Worm (Caenorhabditis elegans) whole organism, L4 larva: Measurements from ENCODE around the gene rbm-42.
A peak's percentile ranks its signal among the peaks of the same experiment; 100 is the strongest.

Source experiments
- D1046.2 ChIP-seq: fragments of 200-800 bp; sonication (Bioruptor generic); IDR thresholded peaks from 2 replicates; pipeline ENCODE4 v1.3.6; 2022; ENCODE audit warnings: missing genetic modification characterization, missing compliant biosample characterization
- F10B5.3 ChIP-seq: sonication (generic microtip); optimal IDR thresholded peaks from 2 replicates; lab custom pipeline; 2016; ENCODE audit warnings: mild to moderate bottlenecking, missing genetic modification characterization, missing compliant biosample characterization
- R02D3.7 ChIP-seq: fragments of 150-350 bp; sonication (generic microtip); optimal IDR thresholded peaks from 3 replicates; lab custom pipeline; 2014; ENCODE audit warnings: missing biosample characterization, missing genetic modification characterization
- Y5F2A.4 ChIP-seq: fragments of 200-800 bp; sonication (Bioruptor generic); optimal IDR thresholded peaks from 2 replicates; lab custom pipeline; 2018; ENCODE audit warnings: mild to moderate bottlenecking, missing genetic modification characterization, missing compliant biosample characterization
- Y75B8A.6 ChIP-seq: fragments of 200-800 bp; sonication (Bioruptor generic); IDR thresholded peaks from 2 replicates; pipeline ENCODE4 v1.3.6; 2022; ENCODE audit warnings: missing genetic modification reagents, missing genetic modification characterization, missing compliant biosample characterization
- ZK546.5 ChIP-seq, 2 experiments: sonication (generic microtip); optimal IDR thresholded peaks; 2 replicates each; lab custom pipeline; 2017; ENCODE audit warnings: missing biosample characterization in 2 of 2, missing genetic modification characterization in 2 of 2
- aha-1 ChIP-seq: fragments of 150-350 bp; peaks from one replicate; lab custom pipeline; 2014; ENCODE audit warnings: missing biosample characterization, missing genetic modification characterization
- attf-4 ChIP-seq: sonication (generic microtip); optimal IDR thresholded peaks from 3 replicates; lab custom pipeline; 2017; ENCODE audit warnings: missing biosample characterization, missing genetic modification characterization
- ceh-28 ChIP-seq: fragments of 150-350 bp; optimal IDR thresholded peaks from 2 replicates; lab custom pipeline; 2014; ENCODE audit warnings: missing biosample characterization, missing genetic modification reagents, missing genetic modification characterization
- ceh-32 ChIP-seq: sonication (generic microtip); optimal IDR thresholded peaks from 2 replicates; lab custom pipeline; 2016; ENCODE audit warnings: mild to moderate bottlenecking, missing genetic modification characterization, missing compliant biosample characterization; ENCODE audit not compliant: poor library complexity
- ceh-62 ChIP-seq: sonication (generic microtip); optimal IDR thresholded peaks from 2 replicates; lab custom pipeline; 2017; ENCODE audit warnings: missing biosample characterization, missing genetic modification characterization
- daf-19 ChIP-seq: fragments of 200-800 bp; sonication (Bioruptor generic); conservative IDR thresholded peaks from 2 replicates; pipeline ENCODE4 v1.3.6; 2022; ENCODE audit warnings: missing genetic modification characterization, missing compliant biosample characterization
- dmd-8 ChIP-seq: fragments of 200-800 bp; sonication (Bioruptor generic); IDR thresholded peaks from 2 replicates; pipeline ENCODE4 v1.3.6; 2022; ENCODE audit warnings: missing genetic modification characterization, missing compliant biosample characterization
- dmd-9 ChIP-seq: fragments of 200-800 bp; sonication (Bioruptor generic); IDR thresholded peaks from 2 replicates; pipeline ENCODE4 v1.3.6; 2022; ENCODE audit warnings: missing genetic modification reagents, missing genetic modification characterization, missing compliant biosample characterization
- dpl-1 ChIP-seq: fragments of 150-350 bp; optimal IDR thresholded peaks from 2 replicates; lab custom pipeline; 2014; ENCODE audit warnings: missing biosample characterization, missing genetic modification reagents, missing genetic modification characterization
- fos-1 ChIP-seq: fragments of 150-350 bp; optimal IDR thresholded peaks from 2 replicates; lab custom pipeline; 2014; ENCODE audit warnings: missing biosample characterization, missing genetic modification characterization
- gei-8 ChIP-seq: fragments of 200-800 bp; sonication (Bioruptor generic); optimal IDR thresholded peaks from 2 replicates; lab custom pipeline; 2018; ENCODE audit warnings: mild to moderate bottlenecking, missing genetic modification characterization, missing compliant biosample characterization
- hif-1 ChIP-seq, 2 experiments: sonication (generic microtip); optimal IDR thresholded peaks; 2 replicates each; lab custom pipeline; 2016 to 2017; ENCODE audit warnings: missing compliant biosample characterization in 2 of 2, missing genetic modification characterization in 2 of 2, missing genetic modification reagents in 2 of 2, missing genotype in 2 of 2, mild to moderate bottlenecking in 1 of 2
- hlh-11 ChIP-seq: fragments of 200-800 bp; sonication (Bioruptor generic); optimal IDR thresholded peaks from 2 replicates; lab custom pipeline; 2018; ENCODE audit warnings: mild to moderate bottlenecking, missing genetic modification characterization, missing compliant biosample characterization
- lin-13 ChIP-seq: fragments of 150-350 bp; optimal IDR thresholded peaks from 2 replicates; lab custom pipeline; 2014; ENCODE audit warnings: missing biosample characterization, missing genetic modification reagents, missing genetic modification characterization
- lin-38 ChIP-seq: fragments of 200-800 bp; sonication (Bioruptor generic); IDR thresholded peaks from 2 replicates; pipeline ENCODE4 v1.3.6; 2022; ENCODE audit warnings: missing genetic modification reagents, missing genetic modification characterization, missing compliant biosample characterization
- lin-39 ChIP-seq: fragments of 150-350 bp; optimal IDR thresholded peaks from 2 replicates; lab custom pipeline; 2014; ENCODE audit warnings: missing biosample characterization, missing genetic modification reagents, missing genetic modification characterization
- lir-3 ChIP-seq: sonication (generic microtip); optimal IDR thresholded peaks from 2 replicates; lab custom pipeline; 2016; ENCODE audit warnings: mild to moderate bottlenecking, missing genetic modification characterization, missing compliant biosample characterization
- mdl-1 ChIP-seq, 2 experiments: fragments of 150-350 bp in 1 of 2; sonication (generic microtip) in 1 of 2; optimal IDR thresholded peaks; 2 replicates each; lab custom pipeline; 2014 to 2017; ENCODE audit warnings: missing biosample characterization in 2 of 2, missing genetic modification characterization in 2 of 2
- mdt-29 ChIP-seq: fragments of 200-800 bp; sonication (Bioruptor generic); IDR thresholded peaks from 2 replicates; pipeline ENCODE4 v1.3.6; 2022; ENCODE audit warnings: missing genetic modification reagents, missing genetic modification characterization, missing compliant biosample characterization
- mes-2 ChIP-seq: sonication (generic microtip); optimal IDR thresholded peaks from 2 replicates; lab custom pipeline; 2016; ENCODE audit warnings: missing genotype, mild to moderate bottlenecking, missing genetic modification characterization, missing compliant biosample characterization; ENCODE audit not compliant: poor library complexity, severe bottlenecking
- mxl-2 ChIP-seq: fragments of 200-800 bp; sonication (Bioruptor generic); conservative IDR thresholded peaks from 2 replicates; pipeline ENCODE4 v1.3.6; 2022; ENCODE audit warnings: missing genetic modification reagents, missing genetic modification characterization, missing compliant biosample characterization
- mxl-3 ChIP-seq: fragments of 200-800 bp; sonication (Bioruptor generic); optimal IDR thresholded peaks from 2 replicates; lab custom pipeline; 2018; ENCODE audit warnings: mild to moderate bottlenecking, missing genetic modification characterization, missing compliant biosample characterization
- nhr-102 ChIP-seq: sonication (generic microtip); optimal IDR thresholded peaks from 2 replicates; lab custom pipeline; 2016; ENCODE audit warnings: mild to moderate bottlenecking, missing genetic modification characterization, moderate library complexity, missing compliant biosample characterization
- nhr-11 ChIP-seq: fragments of 150-350 bp; optimal IDR thresholded peaks from 2 replicates; lab custom pipeline; 2014; ENCODE audit warnings: missing biosample characterization, missing genetic modification characterization
- nhr-111 ChIP-seq: fragments of 200-800 bp; sonication (Bioruptor generic); optimal IDR thresholded peaks from 2 replicates; lab custom pipeline; 2018; ENCODE audit warnings: mild to moderate bottlenecking, missing genetic modification characterization, missing compliant biosample characterization
- nhr-42 ChIP-seq: fragments of 200-800 bp; sonication (Bioruptor generic); IDR thresholded peaks from 2 replicates; pipeline ENCODE4 v1.3.6; 2022; ENCODE audit warnings: missing genetic modification characterization, missing compliant biosample characterization
- nhr-48 ChIP-seq: sonication (generic microtip); optimal IDR thresholded peaks from 2 replicates; lab custom pipeline; 2016; ENCODE audit warnings: mild to moderate bottlenecking, missing genetic modification characterization, missing compliant biosample characterization
- pqm-1 ChIP-seq: sonication (generic microtip); optimal IDR thresholded peaks from 2 replicates; lab custom pipeline; 2017; ENCODE audit warnings: missing biosample characterization, missing genetic modification characterization
- sdz-12 ChIP-seq: fragments of 200-800 bp; sonication (Bioruptor generic); optimal IDR thresholded peaks from 2 replicates; lab custom pipeline; 2018; ENCODE audit warnings: mild to moderate bottlenecking, missing genetic modification characterization, missing compliant biosample characterization
- set-16 ChIP-seq: fragments of 200-800 bp; sonication (Bioruptor generic); IDR thresholded peaks from 2 replicates; pipeline ENCODE4 v1.3.6; 2022; ENCODE audit warnings: missing genetic modification reagents, missing genetic modification characterization, missing compliant biosample characterization
- spr-1 ChIP-seq: sonication (generic microtip); optimal IDR thresholded peaks from 2 replicates; lab custom pipeline; 2016; ENCODE audit warnings: mild to moderate bottlenecking, missing genetic modification characterization, missing compliant biosample characterization
- tag-97 ChIP-seq: fragments of 200-800 bp; sonication (Bioruptor generic); IDR thresholded peaks from 2 replicates; pipeline ENCODE4 v1.3.6; 2022; ENCODE audit warnings: missing genetic modification characterization, missing compliant biosample characterization
- unc-130 ChIP-seq: sonication (generic microtip); optimal IDR thresholded peaks from 2 replicates; lab custom pipeline; 2016; ENCODE audit warnings: missing genetic modification reagents, missing genetic modification characterization, missing compliant biosample characterization
- unc-39 ChIP-seq: sonication (generic microtip); optimal IDR thresholded peaks from 2 replicates; lab custom pipeline; 2017; ENCODE audit warnings: missing biosample characterization, missing genetic modification characterization
- unc-62 ChIP-seq, 3 experiments: fragments of 150-350 bp in 1 of 3; sonication (generic microtip); optimal IDR thresholded peaks in 2 of 3; peaks in 1 of 3; 1 replicate in 1 of 3; 2 replicates in 2 of 3; lab custom pipeline; 2014 to 2017; ENCODE audit warnings: missing biosample characterization in 3 of 3, missing genetic modification characterization in 3 of 3, missing genetic modification reagents in 3 of 3, missing genotype in 1 of 3
- zag-1 ChIP-seq: fragments of 150-350 bp; optimal IDR thresholded peaks from 2 replicates; lab custom pipeline; 2014; ENCODE audit warnings: missing biosample characterization, missing genetic modification characterization
- zfp-2 ChIP-seq: sonication (generic microtip); optimal IDR thresholded peaks from 2 replicates; lab custom pipeline; 2016; ENCODE audit warnings: mild to moderate bottlenecking, missing genetic modification characterization, missing compliant biosample characterization
- ztf-11 ChIP-seq: fragments of 150-350 bp; optimal IDR thresholded peaks from 2 replicates; lab custom pipeline; 2014; ENCODE audit warnings: missing biosample characterization, missing genetic modification characterization
- ztf-7 ChIP-seq: fragments of 150-350 bp; optimal IDR thresholded peaks from 2 replicates; lab custom pipeline; 2014; ENCODE audit warnings: missing biosample characterization, missing genetic modification characterization

Gene rbm-42

ce11 chrIII:5180588-5180987 lies 27.6 kb upstream of the rbm-42 start (continued):
- TF ChIP-seq gei-8: no peak
- no peak for TF ChIP-seq ZK546.5 (tag; optimal IDR thresholded peaks at IDR 0.05; lab: Kevin White, UChicago)
- no peak for TF ChIP-seq sdz-12 (GFP tag; lab: Kevin White, UChicago)
- TF ChIP-seq F10B5.3 (tag; lab: Kevin White, UChicago): no peak
- TF ChIP-seq mxl-3 (GFP tag; lab: Kevin White, UChicago): no peak
- no peak for TF ChIP-seq Y75B8A.6 (GFP tag; lab: Robert Waterston, UW)
- no peak for TF ChIP-seq R02D3.7 (tag; lab: Kevin White, UChicago)
- TF ChIP-seq unc-39 (tag; lab: Kevin White, UChicago): no peak
- TF ChIP-seq nhr-111: no peak
- TF ChIP-seq daf-19 (GFP tag; lab: Robert Waterston, UW): no peak
- TF ChIP-seq ztf-11 (tag; lab: Kevin White, UChicago): no peak
- no peak for TF ChIP-seq nhr-48 (tag; lab: Kevin White, UChicago)
- TF ChIP-seq hif-1 (tag; optimal IDR thresholded peaks at IDR 0.05; lab: Kevin White, UChicago): no peak
- no peak for TF ChIP-seq lir-3 (tag; lab: Kevin White, UChicago)
- TF ChIP-seq mes-2 (tag; lab: Kevin White, UChicago): no peak
- TF ChIP-seq D1046.2: no peak
- no peak for TF ChIP-seq zag-1

- no peak for TF ChIP-seq nhr-42 (GFP tag; lab: Robert Waterston, UW)
- TF ChIP-seq unc-62 (GFP tag; optimal IDR thresholded peaks at IDR 0.05 in 1 of 2; lab: Kevin White, UChicago): peak in 1 of 2 experiments; percentile 73
- TF ChIP-seq unc-62 (tag; optimal IDR thresholded peaks at IDR 0.05; lab: Kevin White, UChicago): no peak
- no peak for TF ChIP-seq aha-1 (tag; lab: Kevin White, UChicago)
These were observed 26.1 kb upstream of the rbm-42 start for ce11 chrIII:5179166-5179565.

- TF ChIP-seq nhr-102: no peak
- TF ChIP-seq dpl-1 (GFP tag; lab: Kevin White, UChicago): no peak
- no peak for TF ChIP-seq lin-13
- peak; percentile 48 for TF ChIP-seq aha-1 (tag; lab: Kevin White, UChicago)
These were observed 20.6 kb upstream of the rbm-42 start, which contains the start of gene cid-1 for ce11 chrIII:5173622-5174021. TSS of gene cid-1 (plus strand) at chrIII:5173922.

ce11 chrIII:5173139-5173538 lies 20.1 kb upstream of the rbm-42 start, which contains the start of gene emb-1:
TSS of gene emb-1 (plus strand) at chrIII:5173439.
- TF ChIP-seq dmd-9 (GFP tag; lab: Robert Waterston, UW): no peak
- TF ChIP-seq ztf-7 (tag; lab: Kevin White, UChicago): no peak

- no peak for TF ChIP-seq ceh-28 (tag; lab: Kevin White, UChicago)
- TF ChIP-seq ztf-7 (tag; lab: Kevin White, UChicago): no peak
- peak; percentile 86; the same call in 1 of the 2 replicates for TF ChIP-seq tag-97 (GFP tag; lab: Robert Waterston, UW)
- no peak for TF ChIP-seq Y5F2A.4 (GFP tag; lab: Kevin White, UChicago)
- peak; percentile 98 for TF ChIP-seq unc-130 (GFP tag; lab: Kevin White, UChicago)
- peak; percentile 68 for TF ChIP-seq set-16
- peak in 1 of 2 experiments; percentile 29 for TF ChIP-seq mdl-1 (tag; optimal IDR thresholded peaks at IDR 0.05; lab: Kevin White, UChicago)
- peak; percentile 99 for TF ChIP-seq lin-38
- peak; percentile 27 for TF ChIP-seq pqm-1 (tag; lab: Kevin White, UChicago)
- TF ChIP-seq ceh-62 (tag; lab: Kevin White, UChicago): no peak
- TF ChIP-seq lin-39 (tag; lab: Kevin White, UChicago): no peak
- peak; percentile 43 for TF ChIP-seq spr-1 (tag; lab: Kevin White, UChicago)
- TF ChIP-seq attf-4 (tag; lab: Kevin White, UChicago): no peak
- TF ChIP-seq fos-1 (tag; lab: Kevin White, UChicago): no peak
- no peak for TF ChIP-seq dmd-8 (GFP tag; lab: Robert Waterston, UW)
- peak; percentile 83; the same call in 1 of the 2 replicates for TF ChIP-seq mxl-2 (GFP tag; lab: Robert Waterston, UW)
- TF ChIP-seq zfp-2 (tag; lab: Kevin White, UChicago): peak; percentile 40
- peak; percentile 84 for TF ChIP-seq nhr-11 (tag; lab: Kevin White, UChicago)
- peak; percentile 85 for TF ChIP-seq mdt-29 (GFP tag; lab: Robert Waterston, UW)
- peak; percentile 100 for TF ChIP-seq mes-2 (tag; lab: Kevin White, UChicago)
- TF ChIP-seq hlh-11: peak; percentile 76
- TF ChIP-seq ceh-32 (tag; lab: Kevin White, UChicago): no peak
These were observed 19.4 kb upstream of the rbm-42 start, which contains the start of gene K10D2.5 for ce11 chrIII:5172470-5172869. TSS of gene K10D2.5 (plus strand) at chrIII:5172720.
